Worm (Caenorhabditis elegans) whole organism, young adult: ENCODE data around the gene B0222.15.

ENCODE experiments used
- Y56A3A.18 ChIP-seq: fragments of 200-800 bp; sonication (Bioruptor generic); IDR thresholded peaks from 2 replicates; pipeline ENCODE4 v1.3.6; 2022; ENCODE audit warnings: missing genetic modification reagents, missing genetic modification characterization, missing compliant biosample characterization
- ZK185.1 ChIP-seq: sonication (generic microtip); optimal IDR thresholded peaks from 2 replicates; lab custom pipeline; 2016; ENCODE audit warnings: mild to moderate bottlenecking, missing genetic modification characterization, missing compliant biosample characterization; ENCODE audit not compliant: poor library complexity, severe bottlenecking
- aptf-2 ChIP-seq: fragments of 200-800 bp; sonication (Bioruptor generic); conservative IDR thresholded peaks from 2 replicates; pipeline ENCODE4 v1.3.6; 2022; ENCODE audit warnings: missing genetic modification reagents, missing genetic modification characterization, missing compliant biosample characterization
- lsl-1 ChIP-seq: fragments of 200-800 bp; sonication (Bioruptor generic); optimal IDR thresholded peaks from 2 replicates; lab custom pipeline; 2018; ENCODE audit warnings: mild to moderate bottlenecking, missing genetic modification characterization, moderate library complexity, missing compliant biosample characterization
- zfh-2 ChIP-seq: fragments of 200-800 bp; sonication (Bioruptor generic); conservative IDR thresholded peaks from 2 replicates; pipeline ENCODE4 v1.3.6; 2022; ENCODE audit warnings: missing genetic modification reagents, missing genetic modification characterization, missing compliant biosample characterization

B0222.15 gene

DNA sequence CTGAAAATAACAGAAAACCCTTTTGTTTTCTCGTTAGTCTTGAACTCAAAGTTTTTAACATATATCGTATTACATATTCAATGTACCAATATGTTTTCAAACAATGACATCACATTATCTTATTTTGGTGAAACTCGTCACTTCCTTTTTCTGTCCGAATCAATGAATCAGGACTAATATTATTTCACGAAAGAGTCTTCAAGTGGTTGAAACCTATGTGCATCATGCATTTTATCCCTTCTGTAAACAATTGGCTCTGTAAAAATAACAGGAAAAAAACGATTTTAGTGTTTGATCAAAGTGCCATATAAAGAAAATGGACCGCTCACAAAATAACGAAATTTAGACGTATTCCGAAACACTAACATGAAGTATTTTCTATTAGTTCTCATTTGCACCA is 48.4 kb downstream of the B0222.15 start, which contains the start of gene F21C10.18:
F21C10.18 (plus strand) TSS at position 301 of the 400 bp plus-strand sequence.
- TF ChIP-seq lsl-1 (no peak), Y56A3A.18 (GFP tag; lab: Robert Waterston, UW) (no peak), zfh-2 (GFP tag; lab: Robert Waterston, UW) (no peak), ZK185.1 (tag; lab: Kevin White, UChicago) (no peak), aptf-2 (GFP tag; lab: Robert Waterston, UW) (no peak)
